Fruit fly (Drosophila melanogaster) whole organism, prepupa: Measurements from ENCODE around the gene nAChRbeta3.
A peak's percentile ranks its signal among the peaks of the same experiment; 100 is the strongest.

Experiments
- Blimp-1 ChIP-seq: fragments of 200-800 bp; sonication (Bioruptor generic); optimal IDR thresholded peaks from 3 replicates; lab custom pipeline; 2017; ENCODE audit warnings: missing biosample characterization, missing genetic modification characterization, mild to moderate bottlenecking, moderate library complexity, missing genetic modification reagents
- CG10631 ChIP-seq: fragments of 200-800 bp; sonication (Bioruptor generic); optimal IDR thresholded peaks from 2 replicates; lab custom pipeline; 2016; ENCODE audit warnings: missing biosample characterization, missing genetic modification characterization
- CG11902 ChIP-seq: fragments of 200-800 bp; sonication (Bioruptor generic); optimal IDR thresholded peaks from 3 replicates; lab custom pipeline; 2016; ENCODE audit warnings: missing biosample characterization, missing genetic modification characterization
- CG1621 ChIP-seq: fragments of 200-800 bp; sonication (Bioruptor generic); optimal IDR thresholded peaks from 3 replicates; lab custom pipeline; 2018; ENCODE audit warnings: missing biosample characterization, mild to moderate bottlenecking, missing genetic modification characterization
- CG3032 ChIP-seq: fragments of 200-800 bp; optimal IDR thresholded peaks from 2 replicates; lab custom pipeline; 2019; ENCODE audit warnings: missing biosample characterization, mild to moderate bottlenecking, missing genetic modification characterization, moderate library complexity
- CG6276 ChIP-seq: fragments of 200-800 bp; sonication (Bioruptor generic); optimal IDR thresholded peaks from 2 replicates; lab custom pipeline; 2017; ENCODE audit warnings: missing biosample characterization, mild to moderate bottlenecking, missing genetic modification characterization
- CG6854 ChIP-seq: fragments of 200-800 bp; sonication (Bioruptor generic); optimal IDR thresholded peaks from 2 replicates; lab custom pipeline; 2017; ENCODE audit warnings: missing biosample characterization, mild to moderate bottlenecking, missing genetic modification characterization
- CG7368 ChIP-seq: fragments of 200-800 bp; sonication (Bioruptor generic); optimal IDR thresholded peaks from 3 replicates; lab custom pipeline; 2016; ENCODE audit warnings: missing biosample characterization, missing genetic modification characterization
- CG8119 ChIP-seq: fragments of 200-800 bp; sonication (Bioruptor generic); IDR thresholded peaks from 3 replicates; pipeline ENCODE4 v1.3.6; 2022; ENCODE audit warnings: missing biosample characterization, missing genetic modification characterization
- CG9139 ChIP-seq: fragments of 200-800 bp; sonication (Bioruptor generic); optimal IDR thresholded peaks from 3 replicates; lab custom pipeline; 2017; ENCODE audit warnings: missing biosample characterization, mild to moderate bottlenecking, missing genetic modification characterization
- Eip78C ChIP-seq: fragments of 200-800 bp; sonication (Bioruptor generic); peaks from one replicate; lab custom pipeline; 2016; ENCODE audit warnings: missing biosample characterization, missing genetic modification characterization
- Ets21C ChIP-seq: fragments of 200-800 bp; sonication (Bioruptor generic); optimal IDR thresholded peaks from 3 replicates; lab custom pipeline; 2016; ENCODE audit warnings: missing biosample characterization, missing genetic modification characterization
- Ets96B ChIP-seq: fragments of 200-800 bp; optimal IDR thresholded peaks from 2 replicates; lab custom pipeline; 2019; ENCODE audit warnings: missing biosample characterization, mild to moderate bottlenecking, missing genetic modification characterization, moderate library complexity
- Gug ChIP-seq: fragments of 200-800 bp; sonication (Bioruptor generic); IDR thresholded peaks from 2 replicates; pipeline ENCODE4 v1.3.6; 2022; ENCODE audit warnings: missing biosample characterization, missing genetic modification characterization
- Hr38 ChIP-seq: sonication (Bioruptor generic); optimal IDR thresholded peaks from 2 replicates; lab custom pipeline; 2016; ENCODE audit warnings: missing biosample characterization, missing genetic modification characterization
- Hr39 ChIP-seq: fragments of 200-800 bp; sonication (Bioruptor generic); optimal IDR thresholded peaks from 2 replicates; lab custom pipeline; 2016; ENCODE audit warnings: missing biosample characterization, missing genetic modification characterization
- Lpt ChIP-seq: fragments of 200-800 bp; sonication (Bioruptor generic); optimal IDR thresholded peaks from 3 replicates; lab custom pipeline; 2016; ENCODE audit warnings: missing biosample characterization, missing genetic modification characterization
- OdsH ChIP-seq: fragments of 200-800 bp; sonication (Bioruptor generic); optimal IDR thresholded peaks from 3 replicates; lab custom pipeline; 2016; ENCODE audit warnings: missing biosample characterization, missing genetic modification characterization
- achi ChIP-seq: fragments of 200-800 bp; sonication (Bioruptor generic); optimal IDR thresholded peaks from 3 replicates; lab custom pipeline; 2016; ENCODE audit warnings: missing biosample characterization, missing genetic modification characterization
- acj6 ChIP-seq: fragments of 200-800 bp; sonication (Bioruptor generic); optimal IDR thresholded peaks from 3 replicates; lab custom pipeline; 2016; ENCODE audit warnings: missing biosample characterization, missing genetic modification characterization
- dsx ChIP-seq: fragments of 200-800 bp; optimal IDR thresholded peaks from 3 replicates; lab custom pipeline; 2019; ENCODE audit warnings: missing biosample characterization, mild to moderate bottlenecking, missing genetic modification characterization, moderate library complexity; ENCODE audit not compliant: poor library complexity, severe bottlenecking
- fkh ChIP-seq: fragments of 200-800 bp; sonication (Bioruptor generic); optimal IDR thresholded peaks from 3 replicates; lab custom pipeline; 2017; ENCODE audit warnings: missing biosample characterization, mild to moderate bottlenecking, missing genetic modification characterization, moderate library complexity
- lz ChIP-seq: fragments of 200-800 bp; sonication (Bioruptor generic); optimal IDR thresholded peaks from 3 replicates; lab custom pipeline; 2016; ENCODE audit warnings: missing biosample characterization, missing genetic modification characterization
- salr ChIP-seq, 2 experiments: fragments of 200-800 bp; sonication (Bioruptor generic); optimal IDR thresholded peaks; 3 replicates each; lab custom pipeline; 2016 to 2018; ENCODE audit warnings: missing biosample characterization in 2 of 2, missing genetic modification characterization in 2 of 2, mild to moderate bottlenecking in 1 of 2
- ss ChIP-seq, 2 experiments: fragments of 200-800 bp; sonication (Bioruptor generic); optimal IDR thresholded peaks; 2 replicates in 1 of 2; 3 replicates in 1 of 2; lab custom pipeline; 2017 to 2018; ENCODE audit warnings: mild to moderate bottlenecking in 2 of 2, missing biosample characterization in 2 of 2, missing genetic modification characterization in 2 of 2, moderate library complexity in 1 of 2
- svp ChIP-seq: fragments of 200-800 bp; sonication (Bioruptor generic); peaks from one replicate; lab custom pipeline; 2016; ENCODE audit warnings: missing biosample characterization, missing genetic modification characterization
- vri ChIP-seq: fragments of 200-800 bp; sonication (Bioruptor generic); optimal IDR thresholded peaks from 3 replicates; lab custom pipeline; 2016; ENCODE audit warnings: missing biosample characterization, mild to moderate bottlenecking, missing genetic modification characterization

Gene nAChRbeta3

DNA sequence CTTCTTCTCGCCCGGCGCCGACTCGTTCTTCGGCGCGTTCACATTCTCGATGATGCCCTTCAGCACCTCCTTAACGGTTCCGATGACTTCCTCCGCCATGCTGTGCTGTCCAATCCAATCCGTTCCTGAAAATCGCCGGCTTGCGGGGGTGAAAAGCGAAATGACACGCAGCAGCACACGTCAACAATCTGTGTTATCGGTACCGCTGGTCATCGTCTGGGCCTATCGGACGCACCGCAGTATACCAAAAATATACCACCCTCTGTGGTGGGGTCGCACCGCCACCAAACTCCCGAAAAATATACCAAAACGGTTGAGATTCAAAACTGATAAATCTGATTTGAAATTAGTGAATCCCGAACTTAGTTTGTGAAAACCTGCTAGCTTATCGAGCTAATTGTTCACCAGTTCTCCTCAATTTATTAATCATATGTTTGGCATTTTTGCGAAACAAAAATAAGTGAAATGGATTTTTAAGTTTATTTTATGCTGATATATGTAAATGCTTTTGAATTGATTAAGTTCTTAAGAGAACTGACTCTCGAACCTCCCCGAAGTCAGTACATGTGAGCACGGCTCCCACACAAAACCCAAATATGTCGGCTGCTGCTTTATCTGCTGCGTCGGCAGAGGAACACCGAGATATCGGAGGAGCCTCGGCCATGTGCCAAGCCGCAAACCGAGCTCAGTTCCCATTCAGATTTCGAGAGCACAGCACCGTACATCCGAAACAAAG, at the start of gene nAChRbeta3, which contains the start of gene Spp:
nAChRbeta3 (plus strand) TSS at position 686 of the 736 bp plus-strand sequence.
Spp (minus strand) TSS at position 210 of the 736 bp plus-strand sequence.
- TF ChIP-seq Hr38 (GFP tag; lab: Kevin White, UChicago), result no peak
- TF ChIP-seq achi (GFP tag; lab: Kevin White, UChicago), result peak; percentile 14
- TF ChIP-seq Eip78C (GFP tag; lab: Kevin White, UChicago), result peak; percentile 1
- TF ChIP-seq svp (GFP tag; lab: Kevin White, UChicago), result peak; percentile 62

DNA sequence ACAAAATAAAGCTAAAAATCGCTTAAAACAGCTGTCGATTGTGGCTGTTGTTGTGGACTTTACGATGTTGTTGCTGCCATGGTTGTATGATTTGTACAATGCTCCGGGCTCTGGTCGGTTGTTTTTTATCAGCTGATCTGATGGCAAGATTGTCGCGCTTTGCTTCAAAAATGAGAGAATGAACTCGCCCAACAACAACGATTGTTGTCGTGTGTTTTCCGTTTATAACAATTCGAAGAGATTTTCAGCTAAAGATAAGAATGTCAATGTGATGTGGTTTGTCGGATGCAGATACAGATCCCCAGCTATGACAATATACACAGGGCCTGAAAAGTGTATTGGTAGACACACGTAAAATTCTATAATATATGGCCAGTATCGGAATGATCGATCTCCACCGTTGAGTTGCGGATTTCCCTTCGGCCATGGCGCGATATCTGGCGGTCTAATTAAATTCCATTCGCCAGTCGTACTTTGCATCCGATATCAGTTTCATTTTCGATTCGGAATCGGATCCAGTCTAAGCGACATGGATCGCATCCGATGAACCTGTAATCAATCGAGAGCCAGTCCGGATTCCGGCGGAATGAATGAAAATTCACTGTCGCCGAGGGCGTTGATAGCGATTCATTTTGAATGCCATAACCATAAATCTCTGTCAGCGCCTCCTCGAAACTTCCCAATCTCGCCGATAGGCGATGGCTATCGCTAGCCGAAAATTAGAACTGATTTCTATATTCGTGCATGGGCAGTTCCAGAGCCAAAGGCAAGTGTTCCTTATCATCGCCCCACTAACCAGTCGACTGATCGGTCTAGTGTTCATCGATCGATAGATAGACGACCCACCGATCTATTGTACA, 49.3 kb upstream of the nAChRbeta3 start:
- TF ChIP-seq achi (GFP tag; lab: Kevin White, UChicago) (no peak), CG6276 (GFP tag; lab: Kevin White, UChicago) (no peak), CG3032 (tag; lab: Kevin White, UChicago) (no peak), CG11902 (GFP tag; lab: Kevin White, UChicago) (no peak), acj6 (GFP tag; lab: Kevin White, UChicago) (no peak), svp (GFP tag; lab: Kevin White, UChicago) (peak; percentile 90)

DNA sequence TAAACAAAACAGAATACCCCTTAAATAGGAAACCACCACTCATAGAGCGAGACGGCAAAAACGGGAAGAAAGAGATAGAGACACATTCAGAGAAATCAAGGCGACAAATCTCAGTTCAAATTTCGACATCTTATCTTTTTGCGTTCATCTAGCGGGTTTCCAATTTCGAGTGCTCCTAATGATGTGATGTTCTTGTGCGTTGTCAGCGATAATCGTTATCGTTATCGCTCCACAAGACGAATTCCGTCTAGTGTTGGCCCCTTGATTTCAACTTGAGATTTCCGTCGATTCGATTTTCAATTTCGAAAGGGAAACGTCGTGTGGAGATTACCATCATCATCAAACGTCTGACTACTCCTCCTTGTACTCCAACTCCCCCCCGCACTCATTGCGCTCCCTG, 48.5 kb upstream of the nAChRbeta3 start:
- TF ChIP-seq fkh (no peak), Lpt (GFP tag; lab: Kevin White, UChicago) (no peak), Ets96B (tag; lab: Kevin White, UChicago) (no peak), CG9139 (GFP tag; lab: Kevin White, UChicago) (no peak), CG7368 (GFP tag; lab: Kevin White, UChicago) (no peak)

DNA sequence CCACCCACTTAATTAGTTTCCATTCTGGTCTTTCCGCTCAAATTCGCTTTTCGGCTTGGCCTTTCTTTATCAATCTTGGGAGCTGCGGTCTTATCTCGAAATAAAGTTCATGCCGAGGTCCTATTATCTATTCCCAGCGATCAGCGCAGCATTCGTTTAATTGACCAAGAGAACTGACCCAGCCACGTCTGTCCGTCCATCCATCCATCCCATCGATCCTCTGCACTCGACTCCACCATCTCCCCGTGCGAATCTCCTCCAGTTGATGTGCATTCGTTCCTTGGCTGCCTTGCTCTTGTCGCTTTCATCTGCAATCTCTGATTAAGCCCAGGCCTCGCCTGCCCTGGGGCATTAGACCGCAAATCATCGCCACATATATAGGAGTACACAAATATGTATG, 48.1 kb upstream of the nAChRbeta3 start:
- TF ChIP-seq CG8119 (GFP tag; lab: Robert Waterston, UW), result no peak
- peak; percentile 97 for TF ChIP-seq svp (GFP tag; lab: Kevin White, UChicago)

DNA sequence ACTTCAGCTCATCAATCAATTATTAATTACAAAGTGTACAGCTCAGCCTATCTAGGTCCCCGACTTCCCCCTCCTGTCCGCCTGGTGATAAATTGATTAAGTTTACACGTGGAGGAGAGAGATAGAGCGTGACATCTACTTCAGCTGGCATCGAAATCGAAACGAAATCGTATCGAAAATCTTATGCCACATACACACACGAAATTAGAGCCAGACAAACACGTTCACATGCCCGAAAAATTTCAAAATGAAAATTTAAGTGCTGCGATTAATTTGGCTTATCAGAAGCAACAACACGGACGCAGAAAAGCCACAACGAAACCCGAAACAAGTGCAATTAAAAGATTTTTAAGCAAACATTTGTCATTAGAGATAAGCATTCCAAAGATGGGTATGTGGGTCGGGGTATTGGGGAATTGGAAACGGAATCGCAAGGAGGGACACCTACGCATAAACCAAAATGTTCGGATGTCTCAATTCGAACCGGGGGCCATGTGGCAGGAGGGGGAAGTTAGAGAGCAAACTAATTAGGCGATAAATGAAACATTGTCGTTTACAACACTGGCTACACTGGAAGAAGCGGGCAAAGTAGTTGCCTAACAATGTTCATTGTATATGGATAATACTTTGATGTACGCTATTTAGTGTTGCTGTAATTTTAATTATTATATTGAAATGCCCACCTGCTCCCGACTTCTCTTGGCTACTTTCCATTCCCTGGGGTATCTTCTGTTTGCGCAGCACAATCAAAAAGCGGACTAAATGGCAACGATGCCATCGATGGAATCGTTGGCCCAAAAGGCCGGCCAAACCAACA, 47.1 kb upstream of the nAChRbeta3 start:
- TF ChIP-seq vri (GFP tag; lab: Kevin White, UChicago), result no peak
- TF ChIP-seq CG6276 (GFP tag; lab: Kevin White, UChicago), result no peak
- TF ChIP-seq CG6854 (GFP tag; lab: Kevin White, UChicago), result no peak
- TF ChIP-seq Ets21C (GFP tag; lab: Kevin White, UChicago), result no peak
- peak; percentile 25 for TF ChIP-seq fkh
- peak; percentile 8 for TF ChIP-seq Eip78C (GFP tag; lab: Kevin White, UChicago)
- TF ChIP-seq ss (GFP tag; optimal IDR thresholded peaks at IDR 0.05; lab: Kevin White, UChicago), result no peak

DNA sequence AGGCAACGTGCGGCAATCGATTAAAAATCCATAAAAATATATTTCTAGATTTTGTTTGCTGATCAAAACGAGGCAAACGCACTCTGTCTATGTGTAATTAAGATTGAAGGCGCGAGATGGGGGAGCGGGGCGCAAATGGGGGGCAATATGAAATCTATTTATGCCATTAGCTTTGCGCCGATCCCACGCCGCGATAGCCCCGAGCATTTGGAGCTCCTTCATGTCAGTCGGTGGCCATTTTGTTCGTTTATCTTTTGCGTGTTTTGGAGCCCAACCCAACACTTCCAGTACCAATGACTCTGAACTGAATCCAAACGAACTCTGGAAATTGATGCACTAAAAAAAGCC, 46.5 kb upstream of the nAChRbeta3 start:
- TF ChIP-seq dsx (no peak), Hr39 (GFP tag; lab: Kevin White, UChicago) (no peak), Blimp-1 (GFP tag; lab: Kevin White, UChicago) (no peak), Eip78C (GFP tag; lab: Kevin White, UChicago) (no peak), Gug (GFP tag; lab: Robert Waterston, UW) (no peak), svp (GFP tag; lab: Kevin White, UChicago) (peak; percentile 58), CG7368 (GFP tag; lab: Kevin White, UChicago) (no peak), salr (GFP tag; optimal IDR thresholded peaks at IDR 0.05; lab: Kevin White, UChicago) (no peak), OdsH (GFP tag; lab: Kevin White, UChicago) (no peak), fkh (peak; percentile 36), CG10631 (GFP tag; lab: Kevin White, UChicago) (no peak), CG6276 (GFP tag; lab: Kevin White, UChicago) (no peak), lz (GFP tag; lab: Kevin White, UChicago) (no peak), CG1621 (tag; lab: Kevin White, UChicago) (no peak)
